Worm (Caenorhabditis elegans) whole organism, late embryonic: ENCODE results near the gene tag-131.

Source experiments
- hlh-6 ChIP-seq: sonication (generic microtip); optimal IDR thresholded peaks from 2 replicates; lab custom pipeline; 2016; ENCODE audit warnings: missing genotype, missing genetic modification characterization, missing compliant biosample characterization
- nhr-11 ChIP-seq: fragments of 150-350 bp; optimal IDR thresholded peaks from 2 replicates; lab custom pipeline; 2014; ENCODE audit warnings: missing biosample characterization, missing genetic modification characterization

DNA sequence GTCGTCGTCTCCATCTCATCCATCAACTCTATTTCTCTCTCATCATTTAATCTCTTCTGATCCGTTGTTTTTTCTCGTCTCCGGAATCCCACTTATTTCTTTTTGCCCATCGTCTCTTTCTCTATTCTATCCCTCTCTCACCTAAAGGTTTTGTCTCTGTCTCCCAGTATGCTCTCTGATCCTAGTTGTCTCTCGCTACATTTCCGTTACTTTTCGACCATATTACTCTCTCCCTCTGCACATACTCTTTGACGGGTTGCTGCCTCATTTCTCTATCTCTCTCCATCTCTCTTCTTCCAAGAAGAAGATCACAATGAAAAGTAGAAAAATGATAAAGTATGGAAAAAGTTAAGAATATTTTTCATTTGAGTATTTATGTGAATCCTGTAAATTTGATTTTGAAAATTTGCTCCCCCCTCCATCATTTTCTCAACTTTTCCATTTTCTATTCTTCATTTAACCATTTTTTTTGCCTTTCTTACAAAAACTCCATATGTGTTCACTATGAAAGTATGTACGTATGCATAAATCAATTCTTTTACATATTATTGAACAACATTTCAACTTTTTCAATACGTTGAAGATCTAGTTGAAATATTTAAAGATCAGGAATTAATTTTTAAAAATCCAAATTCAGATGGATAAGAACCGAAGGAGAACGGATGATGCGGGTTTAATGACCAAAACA lies at the start of gene tag-131:
- no peak for TF ChIP-seq nhr-11
- TF ChIP-seq hlh-6: no peak
